Fruit fly (Drosophila melanogaster): Measurements from ENCODE around the gene CG43139.
A peak's percentile ranks its signal among the peaks of the same experiment; 100 is the strongest.

CG43139 gene

DNA sequence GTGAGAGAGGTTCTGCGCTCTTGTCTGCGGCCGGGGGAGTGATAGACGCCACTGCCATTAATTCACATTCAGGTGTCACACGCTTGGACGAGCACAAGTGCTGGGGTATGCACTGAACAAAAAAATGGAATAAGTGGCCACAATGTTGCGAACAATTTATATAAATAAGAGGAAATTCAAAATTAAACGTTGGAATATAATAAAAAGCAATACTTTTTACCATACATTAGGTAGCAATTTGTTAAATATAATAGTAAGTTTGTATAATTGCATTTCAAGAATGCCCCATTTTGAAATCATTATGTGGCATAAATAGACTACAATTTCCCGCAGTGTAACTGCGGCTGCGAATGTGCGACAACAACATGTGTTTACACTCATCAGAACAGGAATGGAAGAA lies 18.1 kb upstream of the CG43139 start:
- TF ChIP-seq rn (GFP tag; IDR thresholded peaks at IDR 0.05) = no peak
- TF ChIP-seq CG8301 (tag; optimal IDR thresholded peaks at IDR 0.05) = no peak
- no peak for TF ChIP-seq CG10348 (GFP tag; IDR thresholded peaks at IDR 0.05)
- TF ChIP-seq CG8159 (tag; optimal IDR thresholded peaks at IDR 0.05) = peak; percentile 25
- TF ChIP-seq Snoo (tag; optimal IDR thresholded peaks at IDR 0.05) = no peak

dm6 chr3R:27517157-27517556 lies 15.3 kb upstream of the CG43139 start, which contains the start of gene CG13972:
Gene CG13972 (minus strand): TSS chr3R:27517257.
- no peak for TF ChIP-seq CG34367 (tag; optimal IDR thresholded peaks at IDR 0.05)
- TF ChIP-seq CG4496 (GFP tag; IDR thresholded peaks at IDR 0.05) = no peak
- TF ChIP-seq CG17806 (tag; optimal IDR thresholded peaks at IDR 0.05) = no peak
- TF ChIP-seq CG9948 (tag; optimal IDR thresholded peaks at IDR 0.05) = no peak
- TF ChIP-seq CG14655 (GFP tag; optimal IDR thresholded peaks at IDR 0.05) = no peak
- no peak for TF ChIP-seq CG10348 (GFP tag; IDR thresholded peaks at IDR 0.05)
- TF ChIP-seq Snoo (tag; optimal IDR thresholded peaks at IDR 0.05) = no peak
- no peak for TF ChIP-seq CG12605 (GFP tag; IDR thresholded peaks at IDR 0.05)
- TF ChIP-seq fd96Ca (GFP tag; IDR thresholded peaks at IDR 0.05) = no peak
- TF ChIP-seq CG8159 (tag; optimal IDR thresholded peaks at IDR 0.05) = no peak
- no peak for TF ChIP-seq CG8301 (tag; optimal IDR thresholded peaks at IDR 0.05)

dm6 chr3R:27502856-27503255 lies 1.0 kb upstream of the CG43139 start, which contains the start of gene CG5402:
Gene CG5402 (minus strand): TSS chr3R:27502956.
- no peak for TF ChIP-seq CG34367 (tag; optimal IDR thresholded peaks at IDR 0.05)
- no peak for TF ChIP-seq Snoo (tag; optimal IDR thresholded peaks at IDR 0.05)
- no peak for TF ChIP-seq CG17806 (tag; optimal IDR thresholded peaks at IDR 0.05)
- TF ChIP-seq D1 (tag; optimal IDR thresholded peaks at IDR 0.05) = no peak
- TF ChIP-seq Pif1A (GFP tag; optimal IDR thresholded peaks at IDR 0.05) = no peak
- TF ChIP-seq CG14655 (GFP tag; optimal IDR thresholded peaks at IDR 0.05) = no peak
- TF ChIP-seq fd96Ca (GFP tag; IDR thresholded peaks at IDR 0.05) = no peak
- TF ChIP-seq CG13204 (GFP tag; optimal IDR thresholded peaks at IDR 0.05) = no peak

DNA sequence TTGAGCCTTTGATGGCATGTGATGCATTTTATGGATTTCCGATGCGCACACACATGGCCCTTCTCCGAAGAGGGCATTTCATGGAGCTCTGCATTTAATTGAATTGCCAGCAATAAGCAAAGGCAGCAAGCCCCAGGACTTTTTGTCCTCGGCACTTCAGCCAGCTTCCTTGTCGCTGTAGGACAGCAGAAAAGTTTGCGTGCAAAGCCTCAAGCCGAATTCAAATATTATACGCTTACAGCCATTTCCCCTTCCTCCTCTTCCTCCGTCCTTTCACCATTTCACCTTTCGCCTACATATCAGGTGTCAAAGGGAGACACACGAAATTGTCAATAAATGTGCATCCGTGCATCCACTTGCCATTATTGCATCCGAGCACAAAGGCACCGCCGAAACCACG lies 4.2 kb downstream of the CG43139 start:
- TF ChIP-seq CG15710 (tag; optimal IDR thresholded peaks at IDR 0.05) = no peak
- no peak for TF ChIP-seq CG12605 (GFP tag; IDR thresholded peaks at IDR 0.05)
- no peak for TF ChIP-seq D1 (tag; optimal IDR thresholded peaks at IDR 0.05)
- TF ChIP-seq Pif1B (GFP tag; optimal IDR thresholded peaks at IDR 0.05) = no peak
- TF ChIP-seq CG9948 (tag; optimal IDR thresholded peaks at IDR 0.05) = no peak
- TF ChIP-seq Ets98B (GFP tag; IDR thresholded peaks at IDR 0.05) = no peak
- no peak for TF ChIP-seq CG34367 (tag; optimal IDR thresholded peaks at IDR 0.05)
- no peak for TF ChIP-seq CG14655 (GFP tag; optimal IDR thresholded peaks at IDR 0.05)
- no peak for TF ChIP-seq CG17806 (tag; optimal IDR thresholded peaks at IDR 0.05)
- no peak for TF ChIP-seq CG4496 (GFP tag; IDR thresholded peaks at IDR 0.05)
- TF ChIP-seq CG10348 (GFP tag; IDR thresholded peaks at IDR 0.05) = no peak

DNA sequence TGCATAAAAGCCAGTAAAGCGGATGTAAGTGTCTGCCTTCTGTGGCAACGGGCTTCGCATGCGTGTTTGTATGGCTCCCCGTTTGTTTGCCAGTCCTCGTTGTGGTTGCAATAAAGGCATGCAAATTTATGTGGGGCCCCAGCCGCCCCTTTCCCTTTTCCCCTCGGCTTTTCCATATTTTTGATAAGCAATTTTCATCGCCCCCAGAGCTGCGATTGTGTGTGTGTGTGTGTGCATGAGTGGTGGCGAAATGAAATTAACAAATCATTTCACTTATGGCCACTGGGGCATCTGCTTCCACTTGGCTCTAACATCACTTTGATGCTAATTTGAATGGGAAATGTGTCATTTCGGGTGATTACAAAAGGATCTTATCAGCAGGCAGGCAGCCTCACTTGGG lies 14.2 kb downstream of the CG43139 start, which contains the start of gene Gr98a:
TSS of gene Gr98a (plus strand) at position 301 of the 400 bp plus-strand sequence.
- TF ChIP-seq CG10348 (GFP tag; IDR thresholded peaks at IDR 0.05) (no peak), CG13204 (GFP tag; optimal IDR thresholded peaks at IDR 0.05) (no peak), EcR (GFP tag; optimal IDR thresholded peaks at IDR 0.05) (no peak), gl (tag; optimal IDR thresholded peaks at IDR 0.05) (no peak), CG8159 (tag; optimal IDR thresholded peaks at IDR 0.05) (no peak), Pif1B (GFP tag; optimal IDR thresholded peaks at IDR 0.05) (no peak), D1 (tag; optimal IDR thresholded peaks at IDR 0.05) (no peak), Pif1A (GFP tag; optimal IDR thresholded peaks at IDR 0.05) (no peak), CG15710 (tag; optimal IDR thresholded peaks at IDR 0.05) (no peak), CG14655 (GFP tag; optimal IDR thresholded peaks at IDR 0.05) (no peak), CG17806 (tag; optimal IDR thresholded peaks at IDR 0.05) (no peak), CG9948 (tag; optimal IDR thresholded peaks at IDR 0.05) (no peak), rn (GFP tag; IDR thresholded peaks at IDR 0.05) (no peak), CG32121 (GFP tag; IDR thresholded peaks at IDR 0.05) (no peak), Snoo (tag; optimal IDR thresholded peaks at IDR 0.05) (no peak), CG34367 (tag; optimal IDR thresholded peaks at IDR 0.05) (no peak), CG8301 (tag; optimal IDR thresholded peaks at IDR 0.05) (no peak), fd96Ca (GFP tag; IDR thresholded peaks at IDR 0.05) (no peak), CG4496 (GFP tag; IDR thresholded peaks at IDR 0.05) (no peak)

DNA sequence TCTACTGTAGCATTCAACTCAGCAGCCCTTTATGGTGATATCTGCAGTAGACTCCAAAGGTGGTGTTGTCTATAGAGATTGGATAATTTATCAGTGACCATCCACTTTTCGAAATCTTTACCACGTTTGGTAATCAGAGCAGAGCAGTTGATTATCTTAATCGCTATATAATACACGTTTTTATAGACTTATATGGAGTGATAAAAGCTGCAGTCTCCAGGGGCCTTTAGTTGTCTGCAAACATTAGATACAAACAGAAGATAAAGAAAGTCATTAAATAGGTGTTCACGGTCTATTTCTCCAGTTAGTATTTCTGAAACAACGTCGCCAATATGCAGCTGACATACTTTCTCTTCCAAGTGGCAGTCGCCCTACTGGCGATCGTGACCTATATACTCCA lies 23.4 kb downstream of the CG43139 start, which contains the start of gene Cyp6a18:
TSS of gene Cyp6a18 (plus strand) at position 301 of the 400 bp plus-strand sequence.
- TF ChIP-seq CG15710 (tag; optimal IDR thresholded peaks at IDR 0.05) (no peak), CG14655 (GFP tag; optimal IDR thresholded peaks at IDR 0.05) (no peak), CG17806 (tag; optimal IDR thresholded peaks at IDR 0.05) (no peak), CG9948 (tag; optimal IDR thresholded peaks at IDR 0.05) (no peak), CG32121 (GFP tag; IDR thresholded peaks at IDR 0.05) (no peak), gl (tag; optimal IDR thresholded peaks at IDR 0.05) (no peak), Pif1A (GFP tag; optimal IDR thresholded peaks at IDR 0.05) (no peak)

DNA sequence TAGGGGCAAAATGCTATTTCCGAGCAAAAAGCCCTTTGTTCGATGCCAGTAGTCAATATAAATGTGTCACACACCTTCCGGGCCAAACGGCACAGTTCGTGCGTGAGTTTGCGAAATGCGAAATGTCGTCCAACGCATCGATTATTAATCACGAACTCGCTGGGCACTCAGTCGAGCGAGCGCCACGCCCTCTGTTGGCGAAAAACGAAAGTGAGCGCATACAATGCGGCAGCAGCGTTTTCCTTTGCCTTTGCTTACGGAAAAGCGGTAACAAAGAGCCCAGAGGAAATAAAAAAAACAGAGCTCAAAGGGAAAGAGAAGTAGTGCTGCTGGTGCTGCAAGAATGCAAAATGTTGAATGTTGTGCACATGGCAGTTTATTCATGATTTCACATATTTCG lies 24.3 kb downstream of the CG43139 start:
- no peak for TF ChIP-seq CG12605 (GFP tag; IDR thresholded peaks at IDR 0.05)
- TF ChIP-seq CG32121 (GFP tag; IDR thresholded peaks at IDR 0.05) = no peak
- TF ChIP-seq CG8159 (tag; optimal IDR thresholded peaks at IDR 0.05) = no peak
